Fruit fly (Drosophila melanogaster) whole organism, pupa: ENCODE measurements around the gene CheB98a.

Experiments
- CG10348 ChIP-seq: fragments of 200-800 bp; sonication (Bioruptor generic); IDR thresholded peaks from 2 replicates; pipeline ENCODE4 v1.3.6; 2022; ENCODE audit warnings: missing biosample characterization, missing genetic modification characterization
- CG12605 ChIP-seq: fragments of 200-800 bp; sonication (Bioruptor generic); IDR thresholded peaks from 2 replicates; pipeline ENCODE4 v1.3.6; 2022; ENCODE audit warnings: missing biosample characterization, missing genetic modification characterization
- CG13204 ChIP-seq: fragments of 200-800 bp; sonication (Bioruptor generic); optimal IDR thresholded peaks from 2 replicates; lab custom pipeline; 2018; ENCODE audit warnings: missing biosample characterization, mild to moderate bottlenecking, missing genetic modification characterization, moderate library complexity
- CG14655 ChIP-seq: fragments of 200-800 bp; sonication (Bioruptor generic); optimal IDR thresholded peaks from 3 replicates; lab custom pipeline; 2017; ENCODE audit warnings: mild to moderate bottlenecking, missing biosample characterization, missing genetic modification reagents, missing genetic modification characterization
- CG15710 ChIP-seq: fragments of 200-800 bp; sonication (Bioruptor generic); optimal IDR thresholded peaks from 2 replicates; lab custom pipeline; 2018; ENCODE audit warnings: missing biosample characterization, mild to moderate bottlenecking, missing genetic modification characterization, moderate library complexity
- CG17806 ChIP-seq: fragments of 200-800 bp; sonication (Bioruptor generic); optimal IDR thresholded peaks from 2 replicates; lab custom pipeline; 2018; ENCODE audit warnings: missing biosample characterization, mild to moderate bottlenecking, missing genetic modification characterization, moderate library complexity
- CG32121 ChIP-seq: fragments of 200-800 bp; sonication (Bioruptor generic); IDR thresholded peaks from 2 replicates; pipeline ENCODE4 v1.3.6; 2022; ENCODE audit warnings: missing biosample characterization, missing genetic modification characterization
- CG34367 ChIP-seq: fragments of 200-800 bp; sonication (Bioruptor generic); optimal IDR thresholded peaks from 2 replicates; lab custom pipeline; 2018; ENCODE audit warnings: missing biosample characterization, mild to moderate bottlenecking, missing genetic modification characterization
- CG4496 ChIP-seq: fragments of 200-800 bp; sonication (Bioruptor generic); IDR thresholded peaks from 3 replicates; pipeline ENCODE4 v1.3.6; 2022; ENCODE audit warnings: missing biosample characterization, missing genetic modification characterization
- CG8159 ChIP-seq: fragments of 200-800 bp; sonication (Bioruptor generic); optimal IDR thresholded peaks from 3 replicates; lab custom pipeline; 2018; ENCODE audit warnings: missing biosample characterization, mild to moderate bottlenecking, missing genetic modification characterization, moderate library complexity
- CG8301 ChIP-seq: fragments of 200-800 bp; sonication (Bioruptor generic); optimal IDR thresholded peaks from 2 replicates; lab custom pipeline; 2018; ENCODE audit warnings: missing biosample characterization, mild to moderate bottlenecking, missing genetic modification characterization
- CG9948 ChIP-seq: fragments of 200-800 bp; sonication (Bioruptor generic); optimal IDR thresholded peaks from 2 replicates; lab custom pipeline; 2018; ENCODE audit warnings: missing biosample characterization, mild to moderate bottlenecking, missing genetic modification characterization, moderate library complexity
- D1 ChIP-seq: fragments of 200-800 bp; sonication (Bioruptor generic); optimal IDR thresholded peaks from 2 replicates; lab custom pipeline; 2018; ENCODE audit warnings: missing biosample characterization, mild to moderate bottlenecking, missing genetic modification characterization, moderate library complexity
- EcR ChIP-seq: fragments of 200-800 bp; sonication (Bioruptor generic); optimal IDR thresholded peaks from 3 replicates; lab custom pipeline; 2019; ENCODE audit warnings: missing biosample characterization, missing genetic modification characterization, mild to moderate bottlenecking, moderate library complexity, missing genetic modification reagents
- Ets98B ChIP-seq: fragments of 200-800 bp; sonication (Bioruptor generic); IDR thresholded peaks from 2 replicates; pipeline ENCODE4 v1.3.6; 2022; ENCODE audit warnings: missing biosample characterization, missing genetic modification characterization
- Pif1A ChIP-seq: fragments of 200-800 bp; sonication (Bioruptor generic); optimal IDR thresholded peaks from 3 replicates; lab custom pipeline; 2016; ENCODE audit warnings: missing biosample characterization, missing genetic modification characterization
- Pif1B ChIP-seq: fragments of 200-800 bp; sonication (Bioruptor generic); optimal IDR thresholded peaks from 3 replicates; lab custom pipeline; 2016; ENCODE audit warnings: missing biosample characterization, missing genetic modification characterization
- Snoo ChIP-seq: fragments of 200-800 bp; sonication (Bioruptor generic); optimal IDR thresholded peaks from 3 replicates; lab custom pipeline; 2017; ENCODE audit warnings: missing biosample characterization, mild to moderate bottlenecking, missing genetic modification characterization, inconsistent platforms
- fd96Ca ChIP-seq: fragments of 200-800 bp; sonication (Bioruptor generic); IDR thresholded peaks from 3 replicates; pipeline ENCODE4 v1.3.6; 2022; ENCODE audit warnings: missing biosample characterization, missing genetic modification characterization
- gl ChIP-seq: fragments of 200-800 bp; sonication (Bioruptor generic); optimal IDR thresholded peaks from 2 replicates; lab custom pipeline; 2018; ENCODE audit warnings: missing biosample characterization, mild to moderate bottlenecking, missing genetic modification characterization
- rn ChIP-seq: fragments of 200-800 bp; sonication (Bioruptor generic); IDR thresholded peaks from 2 replicates; pipeline ENCODE4 v1.3.6; 2022; ENCODE audit warnings: missing biosample characterization, missing genetic modification characterization

The CheB98a gene

DNA sequence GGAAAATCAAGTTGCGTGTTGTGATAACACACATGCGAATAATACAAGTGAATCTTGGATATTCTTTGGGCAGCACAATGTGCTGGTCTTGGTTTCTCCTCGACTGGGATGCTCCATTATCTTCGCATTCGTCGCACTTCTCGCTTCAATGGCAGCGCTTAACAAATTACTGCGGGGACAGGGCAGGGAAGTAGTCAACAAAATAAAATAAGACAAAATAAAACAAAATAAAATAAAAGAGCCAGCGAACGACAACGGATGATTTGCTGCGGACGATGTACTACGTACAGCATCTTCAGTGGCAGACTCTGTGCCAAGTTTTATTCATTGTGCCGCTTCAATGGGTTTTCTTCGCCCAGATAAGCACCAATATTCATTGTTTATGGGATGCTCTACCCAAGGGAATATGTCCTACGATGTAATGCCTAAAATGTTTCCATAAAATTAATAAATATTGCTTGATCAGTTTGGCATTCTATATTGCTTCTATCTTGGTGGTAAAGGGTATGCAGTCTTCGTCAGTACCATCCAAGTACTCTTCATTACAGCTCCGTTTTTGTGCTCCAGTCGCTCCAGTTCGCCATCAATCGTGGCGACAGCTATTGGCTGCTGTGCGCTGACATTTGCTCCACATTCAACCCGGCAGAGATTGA is 40.5 kb downstream of the CheB98a start:
- TF ChIP-seq CG15710: peak; percentile 76
- TF ChIP-seq D1 (tag; lab: Kevin White, UChicago): peak; percentile 15
- peak; percentile 73 for TF ChIP-seq CG8301 (tag; lab: Kevin White, UChicago)
- TF ChIP-seq CG32121 (GFP tag; lab: Robert Waterston, UW): no peak; the same call in 1 of the 2 replicates
- TF ChIP-seq rn (GFP tag; lab: Robert Waterston, UW): peak; percentile 29; the same call in 1 of the 2 replicates
- peak; percentile 21 for TF ChIP-seq Snoo (tag; lab: Kevin White, UChicago)
- peak; percentile 41; the same call in 1 of the 2 replicates for TF ChIP-seq CG10348 (GFP tag; lab: Robert Waterston, UW)
- peak; percentile 73 for TF ChIP-seq CG34367 (tag; lab: Kevin White, UChicago)
- TF ChIP-seq CG4496 (GFP tag; lab: Robert Waterston, UW): peak; percentile 77; the same call in 2 of the 3 replicates
- peak; percentile 80 for TF ChIP-seq CG13204 (GFP tag; lab: Kevin White, UChicago)
- TF ChIP-seq Ets98B (GFP tag; lab: Robert Waterston, UW): peak; percentile 38; the same call in 1 of the 2 replicates
- TF ChIP-seq CG17806 (tag; lab: Kevin White, UChicago): peak; percentile 77
- peak; percentile 94 for TF ChIP-seq gl (tag; lab: Kevin White, UChicago)
- peak; percentile 65 for TF ChIP-seq Pif1A
- TF ChIP-seq CG8159 (tag; lab: Kevin White, UChicago): peak; percentile 85
- peak; percentile 77 for TF ChIP-seq CG14655 (GFP tag; lab: Kevin White, UChicago)
- peak; percentile 78 for TF ChIP-seq fd96Ca (GFP tag; lab: Robert Waterston, UW)
- peak; percentile 68 for TF ChIP-seq CG9948 (tag; lab: Kevin White, UChicago)
- TF ChIP-seq EcR (GFP tag; lab: Kevin White, UChicago): peak; percentile 64
- peak; percentile 74 for TF ChIP-seq Pif1B (GFP tag; lab: Kevin White, UChicago)
- TF ChIP-seq CG12605: peak; percentile 75

DNA sequence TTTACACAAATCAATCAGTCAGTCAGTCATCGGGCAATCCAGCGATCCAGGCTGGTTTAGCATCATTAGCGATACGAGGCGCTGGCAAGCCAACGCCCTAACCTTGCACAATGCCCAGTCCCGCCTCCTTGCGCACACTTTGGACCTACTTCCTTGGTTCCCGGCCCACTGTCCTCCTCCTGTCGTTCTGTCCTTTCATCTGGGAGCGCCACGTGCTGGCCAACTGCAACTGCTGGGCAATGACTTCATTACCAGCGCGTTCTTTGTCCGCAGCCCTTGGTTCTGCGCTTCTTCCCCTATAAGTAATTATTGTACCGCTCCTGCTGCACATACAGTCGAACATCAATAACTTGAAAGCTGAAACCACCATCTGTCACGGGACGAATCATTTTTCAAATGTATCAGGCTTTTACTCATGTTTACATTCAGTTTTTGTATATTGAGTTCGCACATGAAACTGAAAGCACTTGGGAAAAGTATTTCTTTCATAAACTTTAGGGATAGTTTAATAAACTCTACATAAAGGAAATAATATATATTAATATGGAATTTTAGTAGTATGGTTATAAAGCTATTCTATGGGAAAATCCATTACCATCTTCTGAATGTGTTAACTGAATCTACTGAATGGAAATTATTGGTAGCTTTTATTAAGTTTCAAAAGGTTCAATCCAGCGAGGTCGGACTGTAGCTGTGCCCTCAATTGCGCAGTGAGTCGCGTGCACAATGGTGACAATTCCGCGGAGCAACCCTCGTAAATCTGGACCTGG is 41.2 kb downstream of the CheB98a start:
- TF ChIP-seq CG10348 (GFP tag; lab: Robert Waterston, UW): no peak
- no peak for TF ChIP-seq CG4496 (GFP tag; lab: Robert Waterston, UW)
- peak; percentile 53 for TF ChIP-seq CG14655 (GFP tag; lab: Kevin White, UChicago)
- TF ChIP-seq CG13204 (GFP tag; lab: Kevin White, UChicago): no peak
- TF ChIP-seq Ets98B (GFP tag; lab: Robert Waterston, UW): no peak
- no peak for TF ChIP-seq CG32121 (GFP tag; lab: Robert Waterston, UW)
- peak; percentile 27 for TF ChIP-seq CG34367 (tag; lab: Kevin White, UChicago)
- TF ChIP-seq Pif1B (GFP tag; lab: Kevin White, UChicago): peak; percentile 14
- TF ChIP-seq CG9948 (tag; lab: Kevin White, UChicago): peak; percentile 49
- TF ChIP-seq CG17806 (tag; lab: Kevin White, UChicago): peak; percentile 53
- peak; percentile 66 for TF ChIP-seq CG15710
- TF ChIP-seq CG8301 (tag; lab: Kevin White, UChicago): peak; percentile 11
- no peak for TF ChIP-seq gl (tag; lab: Kevin White, UChicago)
- peak; percentile 80 for TF ChIP-seq CG8159 (tag; lab: Kevin White, UChicago)
- TF ChIP-seq EcR (GFP tag; lab: Kevin White, UChicago): peak; percentile 88
- TF ChIP-seq fd96Ca (GFP tag; lab: Robert Waterston, UW): no peak
- TF ChIP-seq Pif1A: peak; percentile 18
- peak; percentile 14 for TF ChIP-seq D1 (tag; lab: Kevin White, UChicago)
- no peak for TF ChIP-seq CG12605
- peak; percentile 41 for TF ChIP-seq Snoo (tag; lab: Kevin White, UChicago)
- TF ChIP-seq, all 21 proteins: peak for 12

DNA sequence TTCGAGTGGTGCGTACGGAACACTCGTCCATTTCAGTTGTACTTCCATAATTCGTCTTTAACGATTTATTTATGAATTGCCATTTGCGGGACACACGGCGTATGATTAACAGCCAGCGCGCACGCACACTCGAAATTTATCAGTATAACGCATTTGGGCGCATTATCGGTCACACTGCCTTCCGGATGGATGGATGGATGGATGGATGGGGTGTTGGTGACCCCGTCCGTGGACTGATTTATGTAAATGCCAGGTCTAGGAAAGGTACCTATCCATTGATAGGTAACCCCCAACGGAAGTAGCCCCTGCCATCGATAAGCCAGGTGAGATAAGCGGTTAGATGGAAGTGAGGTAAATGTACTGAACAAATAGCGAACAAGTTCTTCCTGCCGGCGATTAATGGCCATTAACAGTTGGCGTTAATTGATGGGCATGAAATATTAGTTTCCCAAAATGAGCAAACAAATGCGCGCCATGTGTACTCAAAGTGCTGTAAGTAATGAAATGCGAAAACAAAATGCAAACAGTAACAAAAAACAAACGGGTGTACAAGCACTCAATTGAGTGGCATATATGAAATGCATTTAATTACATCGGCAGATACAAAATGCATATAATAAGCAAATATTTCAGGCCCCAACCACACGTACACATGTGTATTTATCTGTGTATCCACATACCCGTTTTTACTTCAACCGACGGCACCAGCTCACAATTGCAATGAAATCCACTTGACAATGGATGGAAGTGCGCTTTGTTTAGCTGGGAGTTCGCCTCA is 42.4 kb downstream of the CheB98a start:
- TF ChIP-seq Pif1A: no peak
- no peak for TF ChIP-seq EcR (GFP tag; lab: Kevin White, UChicago)
- no peak for TF ChIP-seq CG14655 (GFP tag; lab: Kevin White, UChicago)
- TF ChIP-seq CG15710: no peak
- TF ChIP-seq gl (tag; lab: Kevin White, UChicago): no peak
- TF ChIP-seq CG4496 (GFP tag; lab: Robert Waterston, UW): no peak
- no peak for TF ChIP-seq Ets98B (GFP tag; lab: Robert Waterston, UW)
- no peak for TF ChIP-seq Pif1B (GFP tag; lab: Kevin White, UChicago)
- TF ChIP-seq CG9948 (tag; lab: Kevin White, UChicago): no peak
- no peak for TF ChIP-seq CG17806 (tag; lab: Kevin White, UChicago)
- TF ChIP-seq CG8159 (tag; lab: Kevin White, UChicago): no peak
- TF ChIP-seq CG12605: no peak
- TF ChIP-seq fd96Ca (GFP tag; lab: Robert Waterston, UW): no peak
- TF ChIP-seq CG8301 (tag; lab: Kevin White, UChicago): no peak
- no peak for TF ChIP-seq CG34367 (tag; lab: Kevin White, UChicago)
- TF ChIP-seq CG10348 (GFP tag; lab: Robert Waterston, UW): no peak
- no peak for TF ChIP-seq Snoo (tag; lab: Kevin White, UChicago)
- no peak for TF ChIP-seq rn (GFP tag; lab: Robert Waterston, UW)
- TF ChIP-seq CG13204 (GFP tag; lab: Kevin White, UChicago): no peak
